Fruit fly (Drosophila melanogaster) whole organism, embryonic: ENCODE measurements around the gene CG4393.

Source experiments
- Abd-B ChIP-seq: fragments of 200-800 bp; sonication (Bioruptor generic); optimal IDR thresholded peaks from 2 replicates; lab custom pipeline; 2018; ENCODE audit warnings: missing biosample characterization, mild to moderate bottlenecking, missing genetic modification characterization, moderate library complexity
- Bteb2 ChIP-seq: fragments of 200-800 bp; sonication (Bioruptor generic); optimal IDR thresholded peaks from 2 replicates; lab custom pipeline; 2016; ENCODE audit warnings: missing biosample characterization, missing genetic modification characterization
- CG10209 ChIP-seq: fragments of 200-800 bp; sonication (Bioruptor generic); optimal IDR thresholded peaks from 3 replicates; lab custom pipeline; 2017; ENCODE audit warnings: missing biosample characterization, mild to moderate bottlenecking, missing genetic modification characterization, missing genetic modification reagents
- CG11504 ChIP-seq: fragments of 200-800 bp; sonication (Bioruptor generic); optimal IDR thresholded peaks from 3 replicates; lab custom pipeline; 2019; ENCODE audit warnings: missing biosample characterization, mild to moderate bottlenecking, missing genetic modification characterization, moderate library complexity
- CG12071 ChIP-seq: fragments of 200-800 bp; sonication (Bioruptor generic); optimal IDR thresholded peaks from 3 replicates; lab custom pipeline; 2018; ENCODE audit warnings: missing biosample characterization, mild to moderate bottlenecking, missing genetic modification characterization
- CG12391 ChIP-seq: fragments of 200-800 bp; sonication (Bioruptor generic); optimal IDR thresholded peaks from 3 replicates; lab custom pipeline; 2018; ENCODE audit warnings: missing biosample characterization, mild to moderate bottlenecking, missing genetic modification characterization, moderate library complexity
- CG13296 ChIP-seq: fragments of 200-800 bp; sonication (Bioruptor generic); optimal IDR thresholded peaks from 3 replicates; lab custom pipeline; 2018; ENCODE audit warnings: missing biosample characterization, mild to moderate bottlenecking, missing genetic modification characterization
- CG14441 ChIP-seq: fragments of 200-800 bp; sonication (Bioruptor generic); IDR thresholded peaks from 2 replicates; pipeline ENCODE4 v1.3.6; 2022; ENCODE audit warnings: missing biosample characterization, missing genetic modification characterization
- CG14860 ChIP-seq: fragments of 200-800 bp; sonication (Bioruptor generic); IDR thresholded peaks from 3 replicates; pipeline ENCODE4 v1.3.6; 2022; ENCODE audit warnings: missing biosample characterization, missing genetic modification characterization; ENCODE audit not compliant: partially characterized antibody
- CG1602 ChIP-seq: fragments of 200-800 bp; sonication (Bioruptor generic); optimal IDR thresholded peaks from 3 replicates; lab custom pipeline; 2016; ENCODE audit warnings: missing biosample characterization, missing genetic modification characterization
- CG17612 ChIP-seq: fragments of 200-800 bp; sonication (Bioruptor generic); IDR thresholded peaks from 2 replicates; pipeline ENCODE4 v1.3.6; 2022; ENCODE audit warnings: missing biosample characterization, missing genetic modification characterization
- CG17802 ChIP-seq: fragments of 200-800 bp; sonication (Bioruptor generic); optimal IDR thresholded peaks from 2 replicates; lab custom pipeline; 2018; ENCODE audit warnings: missing biosample characterization, mild to moderate bottlenecking, missing genetic modification characterization, moderate library complexity
- CG18011 ChIP-seq: fragments of 200-800 bp; sonication (Bioruptor generic); optimal IDR thresholded peaks from 2 replicates; lab custom pipeline; 2017; ENCODE audit warnings: missing biosample characterization, missing genetic modification characterization, mild to moderate bottlenecking, moderate library complexity, missing genotype
- CG2889 ChIP-seq: fragments of 200-800 bp; sonication (Bioruptor generic); IDR thresholded peaks from 3 replicates; pipeline ENCODE4 v1.3.6; 2022; ENCODE audit warnings: missing biosample characterization, missing genetic modification characterization
- CG30020 ChIP-seq: fragments of 200-800 bp; optimal IDR thresholded peaks from 2 replicates; lab custom pipeline; 2019; ENCODE audit warnings: missing biosample characterization, mild to moderate bottlenecking, missing genetic modification characterization, moderate library complexity
- CG31388 ChIP-seq: fragments of 200-800 bp; sonication (Bioruptor generic); optimal IDR thresholded peaks from 2 replicates; lab custom pipeline; 2016; ENCODE audit warnings: missing biosample characterization, missing genetic modification characterization
- CG32532 ChIP-seq: fragments of 200-800 bp; sonication (Bioruptor generic); IDR thresholded peaks from 2 replicates; pipeline ENCODE4 v1.3.6; 2022; ENCODE audit warnings: missing biosample characterization, missing genetic modification characterization
- CG33557 ChIP-seq: fragments of 200-800 bp; sonication (Bioruptor generic); optimal IDR thresholded peaks from 2 replicates; lab custom pipeline; 2019; ENCODE audit warnings: missing biosample characterization, mild to moderate bottlenecking, missing genetic modification characterization, moderate library complexity
- CG3726 ChIP-seq: fragments of 200-800 bp; sonication (Bioruptor generic); IDR thresholded peaks from 3 replicates; pipeline ENCODE4, ENCODE4 v1.3.6; 2022; ENCODE audit warnings: missing biosample characterization, missing genetic modification characterization
- CG4854 ChIP-seq: fragments of 200-800 bp; sonication (Bioruptor generic); optimal IDR thresholded peaks from 2 replicates; lab custom pipeline; 2016; ENCODE audit warnings: missing biosample characterization, missing genetic modification characterization, inconsistent platforms
- CG7357 ChIP-seq: fragments of 200-800 bp; sonication (Bioruptor generic); IDR thresholded peaks from 3 replicates; pipeline ENCODE4 v1.3.6; 2022; ENCODE audit warnings: missing biosample characterization, missing genetic modification characterization
- CG8281 ChIP-seq: fragments of 200-800 bp; sonication (Bioruptor generic); optimal IDR thresholded peaks from 2 replicates; lab custom pipeline; 2018; ENCODE audit warnings: missing biosample characterization, mild to moderate bottlenecking, missing genetic modification characterization, moderate library complexity
- CG8359 ChIP-seq: fragments of 200-800 bp; sonication (Bioruptor generic); optimal IDR thresholded peaks from 2 replicates; lab custom pipeline; 2017; ENCODE audit warnings: missing biosample characterization, mild to moderate bottlenecking, missing genetic modification characterization, borderline replicate concordance
- D ChIP-seq, 2 experiments: fragments of 200-800 bp in 1 of 2; fragments of >200 bp in 1 of 2; sonication (Bioruptor generic) in 1 of 2; optimal IDR thresholded peaks; 2 replicates in 1 of 2; 3 replicates in 1 of 2; lab custom pipeline; 2017; ENCODE audit warnings: mild to moderate bottlenecking in 1 of 2, missing biosample characterization in 1 of 2, missing genetic modification characterization in 1 of 2, missing genetic modification reagents in 1 of 2
- Dfd ChIP-seq, 2 experiments: fragments of >200 bp; optimal IDR thresholded peaks; 2 replicates each; lab custom pipeline; 2017; ENCODE audit warnings: missing biosample characterization in 2 of 2, missing genetic modification characterization in 2 of 2
- Dp ChIP-seq: fragments of 200-800 bp; sonication (Bioruptor generic); optimal IDR thresholded peaks from 2 replicates; lab custom pipeline; 2018; ENCODE audit warnings: missing biosample characterization, mild to moderate bottlenecking, missing genetic modification characterization, moderate library complexity
- H15 ChIP-seq: fragments of 200-800 bp; sonication (Bioruptor generic); IDR thresholded peaks from 3 replicates; pipeline ENCODE4 v1.3.6; 2022; ENCODE audit warnings: missing biosample characterization, missing genetic modification characterization
- Hr51 ChIP-seq, 2 experiments: fragments of 200-800 bp; sonication (Bioruptor generic); optimal IDR thresholded peaks; 2 replicates in 1 of 2; 3 replicates in 1 of 2; lab custom pipeline; 2016 to 2018; ENCODE audit warnings: missing biosample characterization in 2 of 2, missing genetic modification characterization in 2 of 2, mild to moderate bottlenecking in 1 of 2, moderate library complexity in 1 of 2
- Opbp ChIP-seq: fragments of 200-800 bp; sonication (Bioruptor generic); IDR thresholded peaks from 3 replicates; pipeline ENCODE4 v1.3.6; 2022; ENCODE audit warnings: missing biosample characterization, missing genetic modification characterization; ENCODE audit not compliant: partially characterized antibody
- Optix ChIP-seq: fragments of 200-800 bp; sonication (Bioruptor generic); IDR thresholded peaks from 3 replicates; pipeline ENCODE4 v1.3.6; 2022; ENCODE audit warnings: missing biosample characterization, missing genetic modification characterization
- Scr ChIP-seq: fragments of 200-800 bp; sonication (Bioruptor generic); IDR thresholded peaks from 2 replicates; pipeline ENCODE4 v1.3.6; 2022; ENCODE audit warnings: missing biosample characterization, missing genetic modification characterization; ENCODE audit not compliant: partially characterized antibody
- Sin3A ChIP-seq: fragments of >200 bp; optimal IDR thresholded peaks from 2 replicates; lab custom pipeline; 2018
- Spps ChIP-seq: fragments of 200-800 bp; sonication (Bioruptor generic); optimal IDR thresholded peaks from 2 replicates; lab custom pipeline; 2018; ENCODE audit warnings: missing biosample characterization, mild to moderate bottlenecking, missing genetic modification characterization
- Usf ChIP-seq: fragments of 200-800 bp; sonication (Bioruptor generic); optimal IDR thresholded peaks from 2 replicates; lab custom pipeline; 2017; ENCODE audit warnings: missing genotype, missing biosample characterization, missing genetic modification characterization
- aop ChIP-seq: fragments of 200-800 bp; sonication (Bioruptor generic); IDR thresholded peaks from 2 replicates; pipeline ENCODE4 v1.3.6; 2022; ENCODE audit warnings: missing biosample characterization, missing genetic modification characterization
- ara ChIP-seq: fragments of 200-800 bp; sonication (Bioruptor generic); IDR thresholded peaks from 2 replicates; pipeline ENCODE4 v1.3.6; 2022; ENCODE audit warnings: missing biosample characterization, missing genetic modification characterization
- ato ChIP-seq: fragments of 200-800 bp; sonication (Bioruptor generic); IDR thresholded peaks from 2 replicates; pipeline ENCODE4 v1.3.6; 2022; ENCODE audit warnings: missing biosample characterization, missing genetic modification characterization; ENCODE audit not compliant: partially characterized antibody
- bowl ChIP-seq: fragments of 200-800 bp; sonication (Bioruptor generic); IDR thresholded peaks from 2 replicates; pipeline ENCODE4 v1.3.6; 2022; ENCODE audit warnings: missing biosample characterization, missing genetic modification characterization
- btn ChIP-seq: fragments of 200-800 bp; sonication (Bioruptor generic); optimal IDR thresholded peaks from 2 replicates; lab custom pipeline; 2016; ENCODE audit warnings: missing biosample characterization, missing genetic modification characterization
- gfzf ChIP-seq: fragments of 200-800 bp; sonication (Bioruptor generic); optimal IDR thresholded peaks from 2 replicates; lab custom pipeline; 2016; ENCODE audit warnings: missing biosample characterization, mild to moderate bottlenecking, missing genetic modification characterization, moderate library complexity
- gsb-n ChIP-seq: fragments of 200-800 bp; sonication (Bioruptor generic); optimal IDR thresholded peaks from 3 replicates; lab custom pipeline; 2018; ENCODE audit warnings: missing biosample characterization, mild to moderate bottlenecking, missing genetic modification characterization
- hth ChIP-seq: fragments of >200 bp; optimal IDR thresholded peaks from 2 replicates; lab custom pipeline; 2017; ENCODE audit warnings: inconsistent platforms
- kay ChIP-seq: fragments of 200-800 bp; sonication (Bioruptor generic); optimal IDR thresholded peaks from 2 replicates; lab custom pipeline; 2016; ENCODE audit warnings: missing biosample characterization, missing genetic modification characterization
- lab ChIP-seq: fragments of 200-800 bp; sonication (Bioruptor generic); optimal IDR thresholded peaks from 3 replicates; lab custom pipeline; 2017; ENCODE audit warnings: missing biosample characterization, missing genetic modification characterization, mild to moderate bottlenecking, moderate library complexity, missing genetic modification reagents
- row ChIP-seq: fragments of 200-800 bp; sonication (Bioruptor generic); IDR thresholded peaks from 3 replicates; pipeline ENCODE4 v1.3.6; 2022; ENCODE audit warnings: missing biosample characterization, missing genetic modification characterization
- slp2 ChIP-seq: fragments of 200-800 bp; sonication (Bioruptor generic); optimal IDR thresholded peaks from 2 replicates; lab custom pipeline; 2016; ENCODE audit warnings: missing biosample characterization, missing genetic modification characterization
- sr ChIP-seq: fragments of 200-800 bp; sonication (Bioruptor generic); IDR thresholded peaks from 3 replicates; pipeline ENCODE4 v1.3.6; 2022; ENCODE audit warnings: missing biosample characterization, missing genetic modification characterization
- tgo ChIP-seq: fragments of 200-800 bp; sonication (Bioruptor generic); IDR thresholded peaks from 3 replicates; pipeline ENCODE4 v1.3.6; 2022; ENCODE audit warnings: missing biosample characterization, missing genetic modification characterization
- tin ChIP-seq: fragments of 200-800 bp; sonication (Bioruptor generic); optimal IDR thresholded peaks from 3 replicates; lab custom pipeline; 2016; ENCODE audit warnings: missing biosample characterization, missing genetic modification characterization
- trem ChIP-seq: fragments of 200-800 bp; optimal IDR thresholded peaks from 3 replicates; lab custom pipeline; 2019; ENCODE audit warnings: missing biosample characterization, mild to moderate bottlenecking, missing genetic modification characterization, moderate library complexity

CG4393 gene

DNA sequence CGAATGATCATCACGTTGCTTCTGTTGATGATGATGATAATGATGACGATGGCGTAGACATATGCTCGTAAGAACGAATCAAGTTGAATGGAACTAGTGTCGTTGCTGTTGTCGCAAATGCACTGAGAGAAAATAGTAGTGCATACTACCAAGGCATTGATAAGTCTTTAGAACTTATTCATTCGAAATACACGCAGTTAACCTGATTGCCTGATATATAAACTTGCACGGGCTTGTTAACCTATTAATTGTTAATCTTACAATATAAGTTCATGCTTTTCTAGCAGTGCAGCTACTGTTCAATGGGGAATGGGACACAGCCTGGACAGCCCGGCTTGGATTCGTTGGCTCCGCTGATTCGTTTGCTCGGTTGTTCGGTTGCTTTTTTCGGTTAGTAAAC is 58.3 kb downstream of the CG4393 start (continued):
- TF ChIP-seq CG18011 (GFP tag; lab: Kevin White, UChicago), result peak; percentile 31
- TF ChIP-seq aop, result peak; percentile 53; the same call in 1 of the 2 replicates
- TF ChIP-seq CG12071 (GFP tag; lab: Kevin White, UChicago), result peak; percentile 73
- TF ChIP-seq tin (GFP tag; lab: Kevin White, UChicago), result peak; percentile 89
- TF ChIP-seq gfzf (GFP tag; lab: Kevin White, UChicago), result no peak
- TF ChIP-seq D (optimal IDR thresholded peaks at IDR 0.05; lab: Kevin White, UChicago), result no peak
- peak; percentile 83 for TF ChIP-seq D (GFP tag; optimal IDR thresholded peaks at IDR 0.05; lab: Kevin White, UChicago)
- TF ChIP-seq CG17612 (GFP tag; lab: Robert Waterston, UW), result peak; percentile 70; the same call in 1 of the 2 replicates
- TF ChIP-seq Spps (tag; lab: Kevin White, UChicago), result peak; percentile 84
- TF ChIP-seq gsb-n, result peak; percentile 88
- peak; percentile 78 for TF ChIP-seq CG1602 (GFP tag; lab: Kevin White, UChicago)
- TF ChIP-seq CG12391 (tag; lab: Kevin White, UChicago), result peak; percentile 89
- no peak for TF ChIP-seq hth (lab: Kevin White, UChicago)
- peak; percentile 88 for TF ChIP-seq ara (GFP tag; lab: Robert Waterston, UW)
- no peak for TF ChIP-seq CG30020 (tag; lab: Kevin White, UChicago)
- TF ChIP-seq Bteb2, result peak; percentile 70
- TF ChIP-seq CG4854, result peak; percentile 69
- TF ChIP-seq bowl (GFP tag; lab: Robert Waterston, UW), result no peak
- peak; percentile 81 for TF ChIP-seq H15
- peak; percentile 77 for TF ChIP-seq tgo (GFP tag; lab: Robert Waterston, UW)
- no peak for TF ChIP-seq Dfd (GFP tag; optimal IDR thresholded peaks at IDR 0.05; lab: Kevin White, UChicago)
- no peak for TF ChIP-seq Scr (GFP tag; lab: Robert Waterston, UW)
- TF ChIP-seq CG2889 (GFP tag; lab: Robert Waterston, UW), result peak; percentile 50; the same call in 2 of the 3 replicates
- TF ChIP-seq lab (GFP tag; lab: Kevin White, UChicago), result peak; percentile 88
- TF ChIP-seq Sin3A, result no peak
- TF ChIP-seq sr (GFP tag; lab: Robert Waterston, UW), result no peak; the same call in 2 of the 3 replicates
- peak; percentile 71 for TF ChIP-seq Usf (GFP tag; lab: Kevin White, UChicago)
- peak; percentile 65 to 70 for TF ChIP-seq Hr51 (GFP tag; optimal IDR thresholded peaks at IDR 0.05; lab: Kevin White, UChicago)
- peak; percentile 73; the same call in 2 of the 3 replicates for TF ChIP-seq CG7357 (GFP tag; lab: Robert Waterston, UW)
- no peak for TF ChIP-seq CG14860 (GFP tag; lab: Robert Waterston, UW)
- TF ChIP-seq CG17802 (tag; lab: Kevin White, UChicago), result peak; percentile 72
- TF ChIP-seq Optix (GFP tag; lab: Robert Waterston, UW), result peak; percentile 86
- peak; percentile 60; the same call in 1 of the 3 replicates for TF ChIP-seq CG3726
- peak; percentile 83 for TF ChIP-seq CG10209 (GFP tag; lab: Kevin White, UChicago)
- peak; percentile 77 for TF ChIP-seq kay (GFP tag; lab: Kevin White, UChicago)
- TF ChIP-seq Opbp (GFP tag; lab: Robert Waterston, UW), result no peak
- peak; percentile 88 for TF ChIP-seq row (GFP tag; lab: Robert Waterston, UW)
- peak; percentile 30 for TF ChIP-seq CG8281 (tag; lab: Kevin White, UChicago)
- peak; percentile 81 for TF ChIP-seq trem
- peak; percentile 72 for TF ChIP-seq Abd-B (GFP tag; lab: Kevin White, UChicago)
- TF ChIP-seq Dp, result no peak
- peak; percentile 75 for TF ChIP-seq btn (GFP tag; lab: Kevin White, UChicago)
- peak; percentile 70 for TF ChIP-seq CG14441 (GFP tag; lab: Robert Waterston, UW)
- TF ChIP-seq CG8359 (GFP tag; lab: Kevin White, UChicago), result peak; percentile 79
- TF ChIP-seq CG31388, result peak; percentile 56
- TF ChIP-seq slp2 (GFP tag; lab: Kevin White, UChicago), result peak; percentile 84
- TF ChIP-seq ato (GFP tag; lab: Robert Waterston, UW), result no peak
- TF ChIP-seq CG33557 (GFP tag; lab: Kevin White, UChicago), result peak; percentile 81
- peak; percentile 76 for TF ChIP-seq CG32532 (GFP tag; lab: Robert Waterston, UW)
- peak; percentile 86 for TF ChIP-seq CG11504 (tag; lab: Kevin White, UChicago)
- peak; percentile 46 for TF ChIP-seq CG13296 (GFP tag; lab: Kevin White, UChicago)
